Worm (Caenorhabditis elegans) whole organism, L2 larva: Measurements from ENCODE around the gene memb-2.

Experiments used
- F13H6.1 ChIP-seq: sonication (generic microtip); optimal IDR thresholded peaks from 2 replicates; lab custom pipeline; 2016; ENCODE audit warnings: missing genetic modification characterization, missing compliant biosample characterization
- R02D3.7 ChIP-seq: fragments of 150-350 bp; optimal IDR thresholded peaks from 2 replicates; lab custom pipeline; 2014; ENCODE audit warnings: missing biosample characterization, missing genetic modification characterization
- ZK546.5 ChIP-seq: sonication (generic microtip); optimal IDR thresholded peaks from 2 replicates; lab custom pipeline; 2017; ENCODE audit warnings: missing biosample characterization, missing genetic modification characterization
- aly-2 ChIP-seq: fragments of 150-350 bp; optimal IDR thresholded peaks from 2 replicates; lab custom pipeline; 2014; ENCODE audit warnings: missing biosample characterization, missing genetic modification characterization
- ceh-82 ChIP-seq: fragments of 150-350 bp; optimal IDR thresholded peaks from 2 replicates; lab custom pipeline; 2014; ENCODE audit warnings: missing biosample characterization, missing genetic modification characterization
- crh-2 ChIP-seq: sonication (generic microtip); optimal IDR thresholded peaks from 2 replicates; lab custom pipeline; 2017; ENCODE audit warnings: missing biosample characterization, missing genetic modification characterization
- elt-1 ChIP-seq: fragments of 150-350 bp; optimal IDR thresholded peaks from 2 replicates; lab custom pipeline; 2014; ENCODE audit warnings: missing biosample characterization, missing genetic modification characterization
- elt-3 ChIP-seq: sonication (generic microtip); optimal IDR thresholded peaks from 2 replicates; lab custom pipeline; 2017; ENCODE audit warnings: missing biosample characterization, missing genetic modification characterization
- fos-1 ChIP-seq: fragments of 150-350 bp; optimal IDR thresholded peaks from 2 replicates; lab custom pipeline; 2014; ENCODE audit warnings: missing biosample characterization, missing genetic modification characterization
- gmeb-1 ChIP-seq: fragments of 150-350 bp; optimal IDR thresholded peaks from 2 replicates; lab custom pipeline; 2014; ENCODE audit warnings: missing biosample characterization, missing genetic modification characterization
- lin-13 ChIP-seq: fragments of 150-350 bp; optimal IDR thresholded peaks from 2 replicates; lab custom pipeline; 2014; ENCODE audit warnings: missing biosample characterization, missing genetic modification reagents, missing genetic modification characterization
- lsy-2 ChIP-seq, 2 experiments: fragments of 150-350 bp in 1 of 2; sonication (generic microtip) in 1 of 2; optimal IDR thresholded peaks; 2 replicates each; lab custom pipeline; 2014 to 2017; ENCODE audit warnings: missing biosample characterization in 2 of 2, missing genetic modification characterization in 2 of 2
- mbf-1 ChIP-seq: sonication (generic microtip); optimal IDR thresholded peaks from 2 replicates; lab custom pipeline; 2017; ENCODE audit warnings: missing biosample characterization, missing genetic modification characterization
- mdl-1 ChIP-seq, 2 experiments: fragments of 150-350 bp in 1 of 2; sonication (generic microtip) in 1 of 2; optimal IDR thresholded peaks; 2 replicates each; lab custom pipeline; 2017; ENCODE audit warnings: missing biosample characterization in 2 of 2, missing genetic modification characterization in 2 of 2
- nhr-12 ChIP-seq: fragments of 150-350 bp; optimal IDR thresholded peaks from 2 replicates; lab custom pipeline; 2014; ENCODE audit warnings: missing biosample characterization, missing genetic modification characterization
- nhr-23 ChIP-seq: fragments of 150-350 bp; optimal IDR thresholded peaks from 2 replicates; lab custom pipeline; 2014; ENCODE audit warnings: missing biosample characterization, missing genetic modification reagents, missing genetic modification characterization
- nhr-237 ChIP-seq: fragments of 150-350 bp; optimal IDR thresholded peaks from 2 replicates; lab custom pipeline; 2014; ENCODE audit warnings: missing biosample characterization, missing genetic modification characterization
- nhr-25 ChIP-seq: fragments of 150-350 bp; sonication (generic microtip); optimal IDR thresholded peaks from 3 replicates; lab custom pipeline; 2014; ENCODE audit warnings: missing biosample characterization, missing genetic modification characterization
- nhr-6 ChIP-seq: fragments of 150-350 bp; optimal IDR thresholded peaks from 2 replicates; lab custom pipeline; 2014; ENCODE audit warnings: missing biosample characterization, missing genetic modification characterization
- peb-1 ChIP-seq: fragments of 150-350 bp; optimal IDR thresholded peaks from 2 replicates; lab custom pipeline; 2014; ENCODE audit warnings: missing biosample characterization, missing genetic modification characterization
- skn-1 ChIP-seq: sonication (generic microtip); optimal IDR thresholded peaks from 2 replicates; lab custom pipeline; 2017; ENCODE audit warnings: missing biosample characterization, missing genetic modification characterization
- snpc-4 ChIP-seq: fragments of 150-350 bp; optimal IDR thresholded peaks from 2 replicates; lab custom pipeline; 2014; ENCODE audit warnings: missing biosample characterization, missing genetic modification characterization
- ztf-1 ChIP-seq: fragments of 200-800 bp; sonication (Bioruptor generic); conservative IDR thresholded peaks from 2 replicates; pipeline ENCODE4 v1.3.6; 2022; ENCODE audit warnings: missing genetic modification characterization, missing compliant biosample characterization
- ztf-11 ChIP-seq: sonication (generic microtip); optimal IDR thresholded peaks from 2 replicates; lab custom pipeline; 2017; ENCODE audit warnings: missing biosample characterization, missing genetic modification characterization
- ztf-4 ChIP-seq: fragments of 150-350 bp; optimal IDR thresholded peaks from 2 replicates; lab custom pipeline; 2014; ENCODE audit warnings: missing biosample characterization, missing genetic modification characterization

Gene memb-2

DNA sequence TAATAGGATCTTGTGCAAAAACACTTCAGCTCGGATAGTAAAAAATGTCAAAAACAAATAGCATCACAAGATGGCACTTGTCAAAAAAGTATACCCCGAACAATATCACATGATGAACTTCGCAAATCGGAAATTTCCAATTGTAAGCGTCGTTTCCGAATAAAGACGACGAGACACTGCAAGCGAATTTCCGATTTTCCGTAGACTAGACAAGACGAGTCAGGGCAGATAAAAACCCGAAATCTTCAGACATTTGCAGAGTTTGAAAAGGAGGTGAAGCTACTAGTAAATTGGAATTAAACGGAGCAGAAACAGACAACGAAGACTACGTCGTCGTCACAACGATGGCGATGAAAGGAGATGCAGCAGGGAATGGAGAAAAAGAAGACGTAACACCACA lies 48.2 kb downstream of the memb-2 start:
- TF ChIP-seq snpc-4 (no peak), ztf-1 (GFP tag; lab: Robert Waterston, UW) (no peak), ztf-4 (no peak), mdl-1 (tag; optimal IDR thresholded peaks at IDR 0.05; lab: Kevin White, UChicago) (no peak), gmeb-1 (tag; lab: Kevin White, UChicago) (no peak), ceh-82 (no peak), nhr-25 (no peak), nhr-6 (tag; lab: Kevin White, UChicago) (no peak), aly-2 (no peak), nhr-237 (tag; lab: Kevin White, UChicago) (no peak), F13H6.1 (tag; lab: Kevin White, UChicago) (no peak), skn-1 (tag; lab: Kevin White, UChicago) (no peak), peb-1 (tag; lab: Kevin White, UChicago) (no peak), lin-13 (GFP tag; lab: Kevin White, UChicago) (no peak), fos-1 (no peak), nhr-23 (tag; lab: Kevin White, UChicago) (no peak), crh-2 (tag; lab: Kevin White, UChicago) (no peak)

DNA sequence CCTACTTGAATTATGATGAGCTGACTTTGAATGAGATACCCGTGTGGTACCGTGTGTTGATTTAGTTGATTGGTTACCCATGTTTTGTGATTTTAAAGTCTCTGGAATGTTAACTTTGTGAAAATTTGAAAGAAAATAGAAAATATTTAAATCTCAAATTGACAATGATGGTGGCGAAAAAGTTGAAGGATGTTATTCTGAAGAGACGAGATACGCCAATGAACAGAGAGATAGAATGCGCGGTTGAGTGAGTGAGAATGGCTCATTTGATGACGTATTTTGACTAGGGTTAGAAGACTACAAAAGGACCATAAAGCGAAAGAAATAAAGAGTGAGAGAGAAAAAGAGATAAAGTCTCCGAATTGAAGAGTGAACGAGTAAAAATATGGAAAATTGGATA lies 49.5 kb downstream of the memb-2 start, which contains the start of gene glb-6:
TSS of gene glb-6 (minus strand) at position 101 of the 400 bp plus-strand sequence.
- TF ChIP-seq R02D3.7 (tag; lab: Kevin White, UChicago), result no peak
- no peak for TF ChIP-seq elt-1 (tag; lab: Kevin White, UChicago)
- TF ChIP-seq elt-3, result no peak
- TF ChIP-seq ceh-82, result no peak
- TF ChIP-seq skn-1 (tag; lab: Kevin White, UChicago), result no peak
- TF ChIP-seq mbf-1 (tag; lab: Kevin White, UChicago), result no peak
- no peak for TF ChIP-seq nhr-12 (tag; lab: Kevin White, UChicago)
- TF ChIP-seq ztf-4, result no peak
- no peak for TF ChIP-seq snpc-4
- TF ChIP-seq aly-2, result no peak
- no peak for TF ChIP-seq ztf-11 (tag; lab: Kevin White, UChicago)
- TF ChIP-seq lsy-2 (tag; optimal IDR thresholded peaks at IDR 0.05; lab: Kevin White, UChicago), result no peak
- TF ChIP-seq ZK546.5 (tag; lab: Kevin White, UChicago), result no peak
